Fruit fly (Drosophila melanogaster) whole organism, embryonic: ENCODE measurements around the gene SPARC.

Source experiments
- Abd-B ChIP-seq: fragments of 200-800 bp; sonication (Bioruptor generic); optimal IDR thresholded peaks from 2 replicates; lab custom pipeline; 2018; ENCODE audit warnings: missing biosample characterization, mild to moderate bottlenecking, missing genetic modification characterization, moderate library complexity
- B-H2 ChIP-seq: fragments of 200-800 bp; sonication (Bioruptor generic); optimal IDR thresholded peaks from 2 replicates; lab custom pipeline; 2018; ENCODE audit warnings: missing biosample characterization, mild to moderate bottlenecking, missing genetic modification characterization
- CG10462 ChIP-seq: fragments of 200-800 bp; sonication (Bioruptor generic); optimal IDR thresholded peaks from 2 replicates; lab custom pipeline; 2016; ENCODE audit warnings: missing biosample characterization, missing genetic modification characterization
- CG10565 ChIP-seq: fragments of 200-800 bp; sonication (Bioruptor generic); optimal IDR thresholded peaks from 3 replicates; lab custom pipeline; 2016; ENCODE audit warnings: missing biosample characterization, mild to moderate bottlenecking, missing genetic modification characterization
- CG11398 ChIP-seq: fragments of 200-800 bp; sonication (Bioruptor generic); optimal IDR thresholded peaks from 2 replicates; lab custom pipeline; 2016; ENCODE audit warnings: missing biosample characterization, missing genetic modification characterization
- CG12299 ChIP-seq: fragments of 200-800 bp; sonication (Bioruptor generic); optimal IDR thresholded peaks from 2 replicates; lab custom pipeline; 2018; ENCODE audit warnings: missing biosample characterization, mild to moderate bottlenecking, missing genetic modification characterization
- CG14965 ChIP-seq: fragments of 200-800 bp; sonication (Bioruptor generic); optimal IDR thresholded peaks from 2 replicates; lab custom pipeline; 2016; ENCODE audit warnings: missing biosample characterization, missing genetic modification characterization, borderline replicate concordance
- CG15011 ChIP-seq: fragments of 200-800 bp; sonication (Bioruptor generic); optimal IDR thresholded peaks from 3 replicates; lab custom pipeline; 2018; ENCODE audit warnings: missing biosample characterization, mild to moderate bottlenecking, missing genetic modification characterization
- CG17328 ChIP-seq: fragments of 200-800 bp; sonication (Bioruptor generic); IDR thresholded peaks from 2 replicates; pipeline ENCODE4 v1.3.6; 2022; ENCODE audit warnings: missing biosample characterization, missing genetic modification characterization
- CG1832 ChIP-seq: fragments of 200-800 bp; sonication (Bioruptor generic); optimal IDR thresholded peaks from 2 replicates; lab custom pipeline; 2017; ENCODE audit warnings: missing biosample characterization, mild to moderate bottlenecking, missing genetic modification characterization, inconsistent platforms
- CG31388 ChIP-seq: fragments of 200-800 bp; sonication (Bioruptor generic); optimal IDR thresholded peaks from 2 replicates; lab custom pipeline; 2016; ENCODE audit warnings: missing biosample characterization, missing genetic modification characterization
- CG3163 ChIP-seq: fragments of 200-800 bp; sonication (Bioruptor generic); optimal IDR thresholded peaks from 3 replicates; lab custom pipeline; 2016; ENCODE audit warnings: missing biosample characterization, missing genetic modification characterization
- CG34422 ChIP-seq: fragments of 200-800 bp; sonication (Bioruptor generic); IDR thresholded peaks from 3 replicates; pipeline ENCODE4 v1.3.6; 2022; ENCODE audit warnings: missing biosample characterization, missing genetic modification characterization
- CG3726 ChIP-seq: fragments of 200-800 bp; sonication (Bioruptor generic); IDR thresholded peaks from 3 replicates; pipeline ENCODE4, ENCODE4 v1.3.6; 2022; ENCODE audit warnings: missing biosample characterization, missing genetic modification characterization
- CG4360 ChIP-seq: fragments of 200-800 bp; sonication (Bioruptor generic); IDR thresholded peaks from 2 replicates; pipeline ENCODE4 v1.3.6; 2022; ENCODE audit warnings: missing biosample characterization, missing genetic modification characterization
- CG8924 ChIP-seq: fragments of 200-800 bp; optimal IDR thresholded peaks from 3 replicates; lab custom pipeline; 2019; ENCODE audit warnings: missing biosample characterization, mild to moderate bottlenecking, missing genetic modification characterization, moderate library complexity
- CG9932 ChIP-seq: fragments of 200-800 bp; sonication (Bioruptor generic); IDR thresholded peaks from 2 replicates; pipeline ENCODE4 v1.3.6; 2022; ENCODE audit warnings: missing biosample characterization, missing genetic modification characterization
- Chrac-16 ChIP-seq: fragments of 200-800 bp; sonication (Bioruptor generic); optimal IDR thresholded peaks from 3 replicates; lab custom pipeline; 2016; ENCODE audit warnings: missing biosample characterization, missing genetic modification characterization
- Eip74EF ChIP-seq, 2 experiments: fragments of 200-800 bp in 1 of 2; fragments of >200 bp in 1 of 2; sonication (Bioruptor generic) in 1 of 2; optimal IDR thresholded peaks; 2 replicates each; lab custom pipeline; 2017 to 2019; ENCODE audit warnings: missing biosample characterization in 2 of 2, missing genetic modification characterization in 2 of 2, mild to moderate bottlenecking in 1 of 2, moderate library complexity in 1 of 2
- HLH4C ChIP-seq: fragments of 200-800 bp; sonication (Bioruptor generic); IDR thresholded peaks from 3 replicates; pipeline ENCODE4 v1.3.6; 2022; ENCODE audit warnings: missing biosample characterization, missing genetic modification characterization; ENCODE audit not compliant: partially characterized antibody
- Hr3 ChIP-seq: fragments of 200-800 bp; sonication (Bioruptor generic); optimal IDR thresholded peaks from 3 replicates; lab custom pipeline; 2016; ENCODE audit warnings: missing biosample characterization, missing genetic modification characterization
- Hr39 ChIP-seq: fragments of >200 bp; optimal IDR thresholded peaks from 2 replicates; lab custom pipeline; 2017
- PHDP ChIP-seq: fragments of 200-800 bp; sonication (Bioruptor generic); optimal IDR thresholded peaks from 3 replicates; lab custom pipeline; 2018; ENCODE audit warnings: missing biosample characterization, mild to moderate bottlenecking, missing genetic modification characterization, moderate library complexity
- Pdp1 ChIP-seq, 2 experiments: fragments of 200-800 bp; sonication (Bioruptor generic); optimal IDR thresholded peaks; 3 replicates each; lab custom pipeline; 2016; ENCODE audit warnings: missing biosample characterization in 2 of 2, missing genetic modification characterization in 2 of 2, mild to moderate bottlenecking in 1 of 2, moderate library complexity in 1 of 2
- Rx ChIP-seq: fragments of 200-800 bp; sonication (Bioruptor generic); IDR thresholded peaks from 2 replicates; pipeline ENCODE4 v1.3.6; 2022; ENCODE audit warnings: missing biosample characterization, missing genetic modification characterization
- Spps ChIP-seq: fragments of 200-800 bp; sonication (Bioruptor generic); optimal IDR thresholded peaks from 2 replicates; lab custom pipeline; 2018; ENCODE audit warnings: missing biosample characterization, mild to moderate bottlenecking, missing genetic modification characterization
- Sry-δ ChIP-seq: fragments of 200-800 bp; sonication (Bioruptor generic); optimal IDR thresholded peaks from 2 replicates; lab custom pipeline; 2016; ENCODE audit warnings: missing biosample characterization, missing genetic modification characterization
- bab2 ChIP-seq: fragments of 200-800 bp; sonication (Bioruptor generic); optimal IDR thresholded peaks from 2 replicates; lab custom pipeline; 2016; ENCODE audit warnings: missing biosample characterization, missing genetic modification characterization
- cad ChIP-seq: fragments of >200 bp; optimal IDR thresholded peaks from 2 replicates; lab custom pipeline; 2017; ENCODE audit warnings: missing biosample characterization, missing genetic modification characterization
- disco-r ChIP-seq: fragments of 200-800 bp; sonication (Bioruptor generic); optimal IDR thresholded peaks from 2 replicates; lab custom pipeline; 2016; ENCODE audit warnings: missing biosample characterization, missing genetic modification characterization
- dysf ChIP-seq: fragments of 200-800 bp; sonication (Bioruptor generic); IDR thresholded peaks from 3 replicates; pipeline ENCODE4 v1.3.6; 2022; ENCODE audit warnings: missing biosample characterization, missing genetic modification characterization
- emc ChIP-seq: fragments of 200-800 bp; sonication (Bioruptor generic); optimal IDR thresholded peaks from 2 replicates; lab custom pipeline; 2016; ENCODE audit warnings: missing biosample characterization, missing genetic modification characterization
- esg ChIP-seq: fragments of 200-800 bp; sonication (Bioruptor generic); conservative IDR thresholded peaks from 2 replicates; pipeline ENCODE4 v1.3.6; 2022; ENCODE audit warnings: missing biosample characterization, missing genetic modification characterization
- fd96Cb ChIP-seq: fragments of 200-800 bp; sonication (Bioruptor generic); optimal IDR thresholded peaks from 2 replicates; lab custom pipeline; 2018; ENCODE audit warnings: missing biosample characterization, mild to moderate bottlenecking, missing genetic modification characterization, moderate library complexity
- gcm2 ChIP-seq: fragments of 200-800 bp; sonication (Bioruptor generic); optimal IDR thresholded peaks from 2 replicates; lab custom pipeline; 2016; ENCODE audit warnings: missing biosample characterization, missing genetic modification characterization
- gsb-n ChIP-seq: fragments of 200-800 bp; sonication (Bioruptor generic); optimal IDR thresholded peaks from 3 replicates; lab custom pipeline; 2018; ENCODE audit warnings: missing biosample characterization, mild to moderate bottlenecking, missing genetic modification characterization
- gt ChIP-seq: fragments of 200-800 bp; sonication (Bioruptor generic); IDR thresholded peaks from 2 replicates; pipeline ENCODE4 v1.3.6; 2022; ENCODE audit warnings: missing biosample characterization, missing genetic modification characterization
- ham ChIP-seq: fragments of 200-800 bp; sonication (Bioruptor generic); IDR thresholded peaks from 2 replicates; pipeline ENCODE4 v1.3.6; 2022; ENCODE audit warnings: missing biosample characterization, missing genetic modification characterization
- hth ChIP-seq: fragments of >200 bp; optimal IDR thresholded peaks from 2 replicates; lab custom pipeline; 2017; ENCODE audit warnings: inconsistent platforms
- insv ChIP-seq, 2 experiments: fragments of 200-800 bp; sonication (Bioruptor generic); optimal IDR thresholded peaks; 3 replicates each; lab custom pipeline; 2016 to 2018; ENCODE audit warnings: missing biosample characterization in 2 of 2, missing genetic modification characterization in 2 of 2
- klu ChIP-seq: fragments of 200-800 bp; sonication (Bioruptor generic); IDR thresholded peaks from 2 replicates; pipeline ENCODE4 v1.3.6; 2022; ENCODE audit warnings: missing biosample characterization, missing genetic modification characterization
- repo ChIP-seq: fragments of 200-800 bp; sonication (Bioruptor generic); optimal IDR thresholded peaks from 2 replicates; lab custom pipeline; 2016; ENCODE audit warnings: missing biosample characterization, missing genetic modification characterization
- row ChIP-seq: fragments of 200-800 bp; sonication (Bioruptor generic); IDR thresholded peaks from 3 replicates; pipeline ENCODE4 v1.3.6; 2022; ENCODE audit warnings: missing biosample characterization, missing genetic modification characterization
- sc ChIP-seq, 3 experiments: fragments of >200 bp in 2 of 3; fragments of 200-800 bp in 1 of 3; sonication (Bioruptor generic) in 1 of 3; optimal IDR thresholded peaks; 2 replicates in 2 of 3; 3 replicates in 1 of 3; lab custom pipeline; 2017; ENCODE audit warnings: mild to moderate bottlenecking in 1 of 3, missing biosample characterization in 1 of 3, missing genetic modification characterization in 1 of 3, missing genetic modification reagents in 1 of 3
- slou ChIP-seq: fragments of 200-800 bp; sonication (Bioruptor generic); optimal IDR thresholded peaks from 3 replicates; lab custom pipeline; 2016; ENCODE audit warnings: missing biosample characterization, missing genetic modification characterization
- slp2 ChIP-seq: fragments of 200-800 bp; sonication (Bioruptor generic); optimal IDR thresholded peaks from 2 replicates; lab custom pipeline; 2016; ENCODE audit warnings: missing biosample characterization, missing genetic modification characterization
- sug ChIP-seq: fragments of 200-800 bp; optimal IDR thresholded peaks from 2 replicates; lab custom pipeline; 2019; ENCODE audit warnings: missing biosample characterization, mild to moderate bottlenecking, missing genetic modification characterization, moderate library complexity
- tin ChIP-seq: fragments of 200-800 bp; sonication (Bioruptor generic); optimal IDR thresholded peaks from 3 replicates; lab custom pipeline; 2016; ENCODE audit warnings: missing biosample characterization, missing genetic modification characterization
- trem ChIP-seq: fragments of 200-800 bp; optimal IDR thresholded peaks from 3 replicates; lab custom pipeline; 2019; ENCODE audit warnings: missing biosample characterization, mild to moderate bottlenecking, missing genetic modification characterization, moderate library complexity
- twi ChIP-seq: fragments of 200-800 bp; optimal IDR thresholded peaks from 2 replicates; lab custom pipeline; 2019; ENCODE audit warnings: missing biosample characterization, mild to moderate bottlenecking, missing genetic modification characterization, moderate library complexity
- vfl ChIP-seq: fragments of 200-800 bp; sonication (Bioruptor generic); optimal IDR thresholded peaks from 2 replicates; lab custom pipeline; 2016; ENCODE audit warnings: missing biosample characterization, missing genetic modification characterization
- zf30C ChIP-seq: fragments of 200-800 bp; sonication (Bioruptor generic); optimal IDR thresholded peaks from 3 replicates; lab custom pipeline; 2018; ENCODE audit warnings: missing biosample characterization, mild to moderate bottlenecking, missing genetic modification characterization

The SPARC gene

DNA sequence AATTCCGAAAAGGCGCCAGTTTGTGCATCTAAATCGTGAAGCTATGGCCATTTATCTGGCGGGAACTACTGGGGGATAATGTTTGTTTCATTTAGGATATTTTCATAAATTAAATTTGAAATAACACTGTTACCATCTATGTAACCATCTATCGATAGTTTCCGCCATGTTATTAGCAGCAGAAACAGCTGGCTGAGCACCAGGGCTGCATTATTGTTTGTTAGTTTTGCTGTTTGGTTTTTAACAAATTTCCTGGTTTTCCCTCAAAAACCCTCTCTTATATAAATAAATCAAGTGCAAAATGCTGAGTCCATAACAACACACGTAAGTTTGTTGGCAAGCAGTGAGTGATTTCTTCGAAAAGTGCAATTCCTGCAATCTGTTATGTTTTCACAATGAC lies 4.6 kb upstream of the SPARC start, which contains the start of gene CG5500 (continued):
- no peak for TF ChIP-seq sc (optimal IDR thresholded peaks at IDR 0.05; lab: Kevin White, UChicago)
- TF ChIP-seq sc (GFP tag; optimal IDR thresholded peaks at IDR 0.05; lab: Kevin White, UChicago) = no peak
- no peak for TF ChIP-seq twi (tag; lab: Kevin White, UChicago)
- TF ChIP-seq zf30C (GFP tag; lab: Kevin White, UChicago) = no peak
- peak; percentile 12; the same call in 1 of the 3 replicates for TF ChIP-seq row (GFP tag; lab: Robert Waterston, UW)
- no peak for TF ChIP-seq repo (GFP tag; lab: Kevin White, UChicago)
- TF ChIP-seq Hr39 (lab: Kevin White, UChicago) = no peak
- TF ChIP-seq Hr3 = no peak
- no peak for TF ChIP-seq esg
- no peak for TF ChIP-seq slp2
- TF ChIP-seq hth (lab: Kevin White, UChicago) = no peak
- no peak for TF ChIP-seq CG3726 (GFP tag; lab: Robert Waterston, UW)
- TF ChIP-seq CG34422 (GFP tag; lab: Robert Waterston, UW) = no peak
- peak; percentile 27 for TF ChIP-seq Sry-δ (GFP tag; lab: Kevin White, UChicago)
- TF ChIP-seq CG17328 (GFP tag; lab: Robert Waterston, UW) = no peak
- TF ChIP-seq dysf = no peak
- no peak for TF ChIP-seq CG15011 (GFP tag; lab: Kevin White, UChicago)
- TF ChIP-seq vfl = no peak
- TF ChIP-seq HLH4C (GFP tag; lab: Robert Waterston, UW) = no peak; the same call in 2 of the 3 replicates
- TF ChIP-seq CG10565 (GFP tag; lab: Kevin White, UChicago) = no peak
- TF ChIP-seq gsb-n (tag; lab: Kevin White, UChicago) = no peak
- TF ChIP-seq fd96Cb (tag; lab: Kevin White, UChicago) = no peak
- TF ChIP-seq CG11398 (GFP tag; lab: Kevin White, UChicago) = no peak
- TF ChIP-seq B-H2 (GFP tag; lab: Kevin White, UChicago) = no peak
- no peak for TF ChIP-seq Spps (tag; lab: Kevin White, UChicago)
- TF ChIP-seq CG4360 (GFP tag; lab: Robert Waterston, UW) = no peak
- no peak for TF ChIP-seq insv (GFP tag; optimal IDR thresholded peaks at IDR 0.05; lab: Kevin White, UChicago)
- no peak for TF ChIP-seq emc (GFP tag; lab: Kevin White, UChicago)
- TF ChIP-seq Chrac-16 (GFP tag; lab: Kevin White, UChicago) = no peak
- TF ChIP-seq gt (GFP tag; lab: Robert Waterston, UW) = no peak
- TF ChIP-seq CG12299 (tag; lab: Kevin White, UChicago) = no peak
- peak; percentile 23 for TF ChIP-seq trem (tag; lab: Kevin White, UChicago)
- no peak for TF ChIP-seq disco-r (GFP tag; lab: Kevin White, UChicago)
- no peak for TF ChIP-seq Abd-B (GFP tag; lab: Kevin White, UChicago)
- no peak for TF ChIP-seq bab2 (GFP tag; lab: Kevin White, UChicago)
- no peak for TF ChIP-seq CG14965 (GFP tag; lab: Kevin White, UChicago)
- TF ChIP-seq PHDP (tag; lab: Kevin White, UChicago) = peak; percentile 26
- TF ChIP-seq CG9932 (GFP tag; lab: Robert Waterston, UW) = no peak
- no peak for TF ChIP-seq cad (GFP tag; lab: Kevin White, UChicago)
- TF ChIP-seq gcm2 (GFP tag; lab: Kevin White, UChicago) = no peak
- TF ChIP-seq ham = no peak
- TF ChIP-seq klu (GFP tag; lab: Robert Waterston, UW) = no peak
- no peak for TF ChIP-seq tin (GFP tag; lab: Kevin White, UChicago)
- no peak for TF ChIP-seq Rx
- no peak for TF ChIP-seq slou (GFP tag; lab: Kevin White, UChicago)
- TF ChIP-seq CG3163 (GFP tag; lab: Kevin White, UChicago) = no peak
- peak; percentile 10 for TF ChIP-seq sug
- TF ChIP-seq CG8924 (tag; lab: Kevin White, UChicago) = peak; percentile 41
- TF ChIP-seq CG31388 (GFP tag; lab: Kevin White, UChicago) = no peak
- no peak for TF ChIP-seq CG10462 (GFP tag; lab: Kevin White, UChicago)
- TF ChIP-seq Pdp1 (GFP tag; optimal IDR thresholded peaks at IDR 0.05; lab: Kevin White, UChicago) = peak in 1 of 2 experiments; percentile 78
- TF ChIP-seq CG1832 (GFP tag; lab: Kevin White, UChicago) = no peak
- peak in 1 of 2 experiments; percentile 62 for TF ChIP-seq Eip74EF (GFP tag; optimal IDR thresholded peaks at IDR 0.05; lab: Kevin White, UChicago)
